Worm (Caenorhabditis elegans) whole organism, midembryonic: ENCODE measurements around the gene T23D5.8.

Experiments used
- T22C8.4 ChIP-seq: fragments of 200-800 bp; sonication (Bioruptor generic); IDR thresholded peaks from 2 replicates; pipeline ENCODE4 v1.3.6; 2022; ENCODE audit warnings: missing genetic modification characterization, missing compliant biosample characterization
- cog-1 ChIP-seq: sonication (generic microtip); optimal IDR thresholded peaks from 2 replicates; lab custom pipeline; 2016; ENCODE audit warnings: missing genetic modification characterization, missing compliant biosample characterization
- flt-1 ChIP-seq: fragments of 200-800 bp; sonication (Bioruptor generic); IDR thresholded peaks from 2 replicates; pipeline ENCODE4 v1.3.6; 2022; ENCODE audit warnings: missing genetic modification characterization, missing compliant biosample characterization
- klf-2 ChIP-seq: fragments of 200-800 bp; sonication (Bioruptor generic); conservative IDR thresholded peaks from 2 replicates; pipeline ENCODE4 v1.3.6; 2022; ENCODE audit warnings: missing genetic modification reagents, missing genetic modification characterization, missing compliant biosample characterization
- med-1 ChIP-seq: sonication (generic microtip); optimal IDR thresholded peaks from 2 replicates; lab custom pipeline; 2017; ENCODE audit warnings: missing genetic modification characterization, mild to moderate bottlenecking, missing compliant biosample characterization, antibody characterized with exemption, missing genetic modification reagents; ENCODE audit not compliant: insufficient read depth
- ref-1 ChIP-seq: fragments of 200-800 bp; sonication (Bioruptor generic); conservative IDR thresholded peaks from 2 replicates; pipeline ENCODE4 v1.3.6; 2022; ENCODE audit warnings: missing genetic modification reagents, missing genetic modification characterization, missing compliant biosample characterization
- tab-1 ChIP-seq: fragments of 200-800 bp; sonication (Bioruptor generic); IDR thresholded peaks from 2 replicates; pipeline ENCODE4 v1.3.6; 2022; ENCODE audit warnings: missing genetic modification characterization, missing compliant biosample characterization
- ztf-23 ChIP-seq: fragments of 200-800 bp; sonication (Bioruptor generic); IDR thresholded peaks from 2 replicates; pipeline ENCODE4 v1.3.6; 2022; ENCODE audit warnings: missing genetic modification reagents, missing genetic modification characterization, missing compliant biosample characterization
- ztf-29 ChIP-seq: fragments of 200-800 bp; sonication (Bioruptor generic); IDR thresholded peaks from 2 replicates; pipeline ENCODE4 v1.3.6; 2022; ENCODE audit warnings: missing genetic modification reagents, missing genetic modification characterization, missing compliant biosample characterization

The T23D5.8 gene

ce11 chrV:15702263-15702662 lies 46.0 kb downstream of the T23D5.8 start, which contains the start of gene nhr-53:
Gene nhr-53 (minus strand): TSS chrV:15702363.
- no peak for TF ChIP-seq ref-1 (GFP tag; lab: Robert Waterston, UW)
- TF ChIP-seq tab-1 = no peak
- TF ChIP-seq cog-1 = no peak
- no peak for TF ChIP-seq ztf-23 (GFP tag; lab: Robert Waterston, UW)
- TF ChIP-seq med-1 (GFP tag; lab: Kevin White, UChicago) = no peak

DNA sequence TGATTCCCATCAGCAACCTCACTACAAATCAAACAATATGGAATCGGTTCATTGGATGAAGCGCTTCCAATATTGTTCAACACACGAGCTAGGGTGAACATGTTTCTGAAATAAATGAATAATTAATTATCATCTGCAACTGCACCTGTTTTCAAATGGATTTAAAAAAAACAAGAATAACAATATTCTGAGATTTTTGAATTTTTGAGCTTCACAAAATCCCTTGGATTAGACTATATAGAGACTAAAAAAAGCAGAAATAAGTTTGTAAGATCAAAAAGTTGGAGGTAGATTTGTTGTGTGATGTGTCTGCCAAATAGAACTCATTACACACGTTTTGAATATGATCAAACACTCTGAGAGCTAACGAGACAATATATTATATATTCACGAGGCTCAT lies 48.4 kb downstream of the T23D5.8 start, which contains the start of gene nhr-199:
nhr-199 (minus strand) TSS at position 101 of the 400 bp plus-strand sequence.
- TF ChIP-seq T22C8.4 (GFP tag; lab: Robert Waterston, UW) (no peak), ztf-23 (GFP tag; lab: Robert Waterston, UW) (no peak), ref-1 (GFP tag; lab: Robert Waterston, UW) (no peak), cog-1 (no peak), tab-1 (no peak), flt-1 (GFP tag; lab: Robert Waterston, UW) (no peak), ztf-29 (no peak), klf-2 (GFP tag; lab: Robert Waterston, UW) (no peak), med-1 (GFP tag; lab: Kevin White, UChicago) (no peak)

- TF ChIP-seq med-1 (GFP tag; lab: Kevin White, UChicago) (no peak), tab-1 (no peak), ztf-29 (no peak), cog-1 (no peak), ztf-23 (GFP tag; lab: Robert Waterston, UW) (no peak), ref-1 (GFP tag; lab: Robert Waterston, UW) (no peak), T22C8.4 (GFP tag; lab: Robert Waterston, UW) (no peak), klf-2 (GFP tag; lab: Robert Waterston, UW) (no peak), flt-1 (GFP tag; lab: Robert Waterston, UW) (no peak)
Observed at ce11 chrV:15698099-15698498, 50.1 kb downstream of the T23D5.8 start, which contains the start of gene srx-29. Gene srx-29 (minus strand): TSS chrV:15698199.
